Worm (Caenorhabditis elegans) whole organism, L3 larva: ENCODE results near the gene C52E2.4.

Experiments used
- aly-2 ChIP-seq: fragments of 150-350 bp; optimal IDR thresholded peaks from 2 replicates; lab custom pipeline; 2014; ENCODE audit warnings: missing biosample characterization, missing genetic modification characterization
- ceh-28 ChIP-seq: fragments of 150-350 bp; optimal IDR thresholded peaks from 2 replicates; lab custom pipeline; 2014; ENCODE audit warnings: missing biosample characterization, missing genetic modification reagents, missing genetic modification characterization
- egl-5 ChIP-seq: fragments of 150-350 bp; optimal IDR thresholded peaks from 2 replicates; lab custom pipeline; 2017; ENCODE audit warnings: missing biosample characterization, missing genetic modification reagents, missing genetic modification characterization, inconsistent platforms
- elt-3 ChIP-seq, 3 experiments: fragments of 150-350 bp in 1 of 3; sonication (generic microtip) in 2 of 3; optimal IDR thresholded peaks; 2 replicates in 2 of 3; 4 replicates in 1 of 3; lab custom pipeline; 2014 to 2017; ENCODE audit warnings: missing biosample characterization in 3 of 3, missing genetic modification characterization in 3 of 3
- lin-15B ChIP-seq: fragments of 150-350 bp; optimal IDR thresholded peaks from 2 replicates; lab custom pipeline; 2014; ENCODE audit warnings: missing biosample characterization, missing genetic modification characterization
- nhr-237 ChIP-seq: fragments of 150-350 bp; optimal IDR thresholded peaks from 2 replicates; lab custom pipeline; 2014; ENCODE audit warnings: missing biosample characterization, missing genetic modification characterization
- pha-4 ChIP-seq: fragments of 150-350 bp; optimal IDR thresholded peaks from 2 replicates; lab custom pipeline; 2014; ENCODE audit warnings: missing biosample characterization, missing genetic modification reagents, missing genetic modification characterization
- skn-1 ChIP-seq: fragments of 150-350 bp; optimal IDR thresholded peaks from 2 replicates; lab custom pipeline; 2014; ENCODE audit warnings: missing biosample characterization, missing genetic modification characterization
- snpc-4 ChIP-seq: fragments of 150-350 bp; optimal IDR thresholded peaks from 2 replicates; lab custom pipeline; 2014; ENCODE audit warnings: missing biosample characterization, missing genetic modification characterization

ce11 chrII:1886379-1886778 lies 43.4 kb downstream of the C52E2.4 start, which contains the start of gene math-7:
- TF ChIP-seq snpc-4 (tag; lab: Kevin White, UChicago) (no peak), egl-5 (tag; lab: Kevin White, UChicago) (no peak), lin-15B (tag; lab: Kevin White, UChicago) (no peak), ceh-28 (no peak), aly-2 (tag; lab: Kevin White, UChicago) (no peak), elt-3 (tag; optimal IDR thresholded peaks at IDR 0.05; lab: Kevin White, UChicago) (no peak), skn-1 (tag; lab: Kevin White, UChicago) (no peak), pha-4 (tag; lab: Kevin White, UChicago) (no peak), nhr-237 (no peak)
